Fruit fly (Drosophila melanogaster): ENCODE data around the gene CG12991.

Gene CG12991

dm6 chrX:17531549-17532131 is 48.0 kb upstream of the CG12991 start (continued):
- TF ChIP-seq CG3407 (GFP tag; optimal IDR thresholded peaks at IDR 0.05) (peak; percentile 55), ewg (GFP tag; optimal IDR thresholded peaks at IDR 0.05) (peak; percentile 21), MBD-R2 (GFP tag; IDR thresholded peaks at IDR 0.05) (no peak), Adf1 (GFP tag; IDR thresholded peaks at IDR 0.05) (no peak), E2f2 (GFP tag; IDR thresholded peaks at IDR 0.05) (peak; percentile 22; the same call in 1 of the 2 replicates), caup (GFP tag; optimal IDR thresholded peaks at IDR 0.05; ENCODE audit: severe bottlenecking) (peak; percentile 62), CG42726 (GFP tag; IDR thresholded peaks at IDR 0.05; ENCODE audit: partially characterized antibody) (peak; percentile 69), Hr51 (GFP tag; optimal IDR thresholded peaks at IDR 0.05) (peak in 1 of 2 experiments; percentile 35), odd (GFP tag; optimal IDR thresholded peaks at IDR 0.05) (peak; percentile 24), br (optimal IDR thresholded peaks at IDR 0.05) (no peak), CG16815 (GFP tag; optimal IDR thresholded peaks at IDR 0.05) (peak; percentile 62), rib (GFP tag; IDR thresholded peaks at IDR 0.05) (no peak; the same call in 1 of the 2 replicates), CG13123 (GFP tag; optimal IDR thresholded peaks at IDR 0.05) (no peak), CG7745 (tag; optimal IDR thresholded peaks at IDR 0.05) (no peak), dmrt99B (tag; optimal IDR thresholded peaks at IDR 0.05) (peak; percentile 49), CG2116 (GFP tag; optimal IDR thresholded peaks at IDR 0.05) (peak; percentile 40), ranshi (GFP tag; IDR thresholded peaks at IDR 0.05) (peak; percentile 79), CG1602 (GFP tag; optimal IDR thresholded peaks at IDR 0.05) (peak; percentile 70), ERR (GFP tag; optimal IDR thresholded peaks at IDR 0.05) (no peak), CG14860 (GFP tag; IDR thresholded peaks at IDR 0.05; ENCODE audit: partially characterized antibody) (no peak), gsb (GFP tag; IDR thresholded peaks at IDR 0.05) (peak; percentile 63; the same call in 1 of the 2 replicates), Ravus (GFP tag; IDR thresholded peaks at IDR 0.05) (peak; percentile 37; the same call in 1 of the 2 replicates), CG18262 (tag; optimal IDR thresholded peaks at IDR 0.05) (peak; percentile 42), btn (GFP tag; optimal IDR thresholded peaks at IDR 0.05) (no peak), tna (GFP tag; IDR thresholded peaks at IDR 0.05; ENCODE audit: partially characterized antibody) (no peak), Mad (GFP tag; optimal IDR thresholded peaks at IDR 0.05) (no peak), CG14014 (GFP tag; IDR thresholded peaks at IDR 0.05) (peak; percentile 78), CG10543 (GFP tag; optimal IDR thresholded peaks at IDR 0.05) (peak; percentile 74), grau (tag; optimal IDR thresholded peaks at IDR 0.05) (peak; percentile 59), HmgD (GFP tag; optimal IDR thresholded peaks at IDR 0.05) (peak; percentile 59), CG6813 (GFP tag; optimal IDR thresholded peaks at IDR 0.05) (peak; percentile 18), H15 (GFP tag; IDR thresholded peaks at IDR 0.05) (peak; percentile 80), ato (GFP tag; IDR thresholded peaks at IDR 0.05; ENCODE audit: partially characterized antibody) (no peak), gem (tag; optimal IDR thresholded peaks at IDR 0.05) (peak; percentile 49), CG7271 (tag; optimal IDR thresholded peaks at IDR 0.05) (no peak), sna (GFP tag; IDR thresholded peaks at IDR 0.05; ENCODE audit: partially characterized antibody) (no peak), CG9797 (GFP tag; optimal IDR thresholded peaks at IDR 0.05) (peak; percentile 6), CG14667 (GFP tag; IDR thresholded peaks at IDR 0.05) (peak; percentile 86), amos (GFP tag; IDR thresholded peaks at IDR 0.05; ENCODE audit: partially characterized antibody) (peak; percentile 55), vvl (GFP tag; IDR thresholded peaks at IDR 0.05) (peak; percentile 88), ac (GFP tag; optimal IDR thresholded peaks at IDR 0.05) (no peak), mld (GFP tag; IDR thresholded peaks at IDR 0.05; ENCODE audit: partially characterized antibody) (no peak), cg (GFP tag; optimal IDR thresholded peaks at IDR 0.05) (no peak), Oli (tag; optimal IDR thresholded peaks at IDR 0.05) (no peak), Gsc (GFP tag; IDR thresholded peaks at IDR 0.05) (peak; percentile 38; the same call in 1 of the 2 replicates), Deaf1 (tag; optimal IDR thresholded peaks at IDR 0.05) (peak; percentile 77), CG17359 (tag; optimal IDR thresholded peaks at IDR 0.05) (peak; percentile 57), CG10462 (GFP tag; optimal IDR thresholded peaks at IDR 0.05) (no peak), CG8281 (tag; optimal IDR thresholded peaks at IDR 0.05) (no peak)

All from whole organism, embryonic.